Fruit fly (Drosophila melanogaster) whole organism, prepupa: ENCODE measurements around the gene CG3625.

Source experiments
- CG11762 ChIP-seq: fragments of 200-800 bp; sonication (Bioruptor generic); optimal IDR thresholded peaks from 3 replicates; lab custom pipeline; 2016; ENCODE audit warnings: missing biosample characterization, missing genetic modification characterization; ENCODE audit not compliant: insufficient read depth
- CG16779 ChIP-seq: fragments of 200-800 bp; sonication (Bioruptor generic); optimal IDR thresholded peaks from 3 replicates; lab custom pipeline; 2017; ENCODE audit warnings: missing biosample characterization, mild to moderate bottlenecking, missing genetic modification characterization
- CG3032 ChIP-seq: fragments of 200-800 bp; optimal IDR thresholded peaks from 2 replicates; lab custom pipeline; 2019; ENCODE audit warnings: missing biosample characterization, mild to moderate bottlenecking, missing genetic modification characterization, moderate library complexity
- CG6163 ChIP-seq: fragments of 200-800 bp; sonication (Bioruptor generic); IDR thresholded peaks from 3 replicates; pipeline ENCODE4 v1.3.6; 2022; ENCODE audit warnings: missing biosample characterization, missing genetic modification characterization
- CG6854 ChIP-seq: fragments of 200-800 bp; sonication (Bioruptor generic); optimal IDR thresholded peaks from 2 replicates; lab custom pipeline; 2017; ENCODE audit warnings: missing biosample characterization, mild to moderate bottlenecking, missing genetic modification characterization
- CG8632 ChIP-seq: fragments of 200-800 bp; sonication (Bioruptor generic); optimal IDR thresholded peaks from 3 replicates; lab custom pipeline; 2016; ENCODE audit warnings: missing biosample characterization, missing genetic modification characterization
- Hr38 ChIP-seq: sonication (Bioruptor generic); optimal IDR thresholded peaks from 2 replicates; lab custom pipeline; 2016; ENCODE audit warnings: missing biosample characterization, missing genetic modification characterization
- fkh ChIP-seq: fragments of 200-800 bp; sonication (Bioruptor generic); optimal IDR thresholded peaks from 3 replicates; lab custom pipeline; 2017; ENCODE audit warnings: missing biosample characterization, mild to moderate bottlenecking, missing genetic modification characterization, moderate library complexity
- lz ChIP-seq: fragments of 200-800 bp; sonication (Bioruptor generic); optimal IDR thresholded peaks from 3 replicates; lab custom pipeline; 2016; ENCODE audit warnings: missing biosample characterization, missing genetic modification characterization
- vri ChIP-seq: fragments of 200-800 bp; sonication (Bioruptor generic); optimal IDR thresholded peaks from 3 replicates; lab custom pipeline; 2016; ENCODE audit warnings: missing biosample characterization, mild to moderate bottlenecking, missing genetic modification characterization

- no peak for TF ChIP-seq CG16779 (tag; lab: Kevin White, UChicago)
- peak; percentile 7 for TF ChIP-seq CG8632 (GFP tag; lab: Kevin White, UChicago)
- peak; percentile 61 for TF ChIP-seq fkh
- TF ChIP-seq vri (GFP tag; lab: Kevin White, UChicago), result no peak
- peak; percentile 67; the same call in 2 of the 3 replicates for TF ChIP-seq CG6163 (GFP tag; lab: Robert Waterston, UW)
- TF ChIP-seq CG11762 (GFP tag; lab: Kevin White, UChicago), result no peak
- peak; percentile 11 for TF ChIP-seq lz
- TF ChIP-seq CG3032 (tag; lab: Kevin White, UChicago), result peak; percentile 30
- TF ChIP-seq CG6854 (GFP tag; lab: Kevin White, UChicago), result peak; percentile 53
- no peak for TF ChIP-seq Hr38 (GFP tag; lab: Kevin White, UChicago)
Measured at dm6 chr2L:250507-251215, 40.9 kb downstream of the CG3625 start, which contains the start of gene kis.
